Worm (Caenorhabditis elegans): ENCODE data around the gene unc-130.

Gene unc-130

DNA sequence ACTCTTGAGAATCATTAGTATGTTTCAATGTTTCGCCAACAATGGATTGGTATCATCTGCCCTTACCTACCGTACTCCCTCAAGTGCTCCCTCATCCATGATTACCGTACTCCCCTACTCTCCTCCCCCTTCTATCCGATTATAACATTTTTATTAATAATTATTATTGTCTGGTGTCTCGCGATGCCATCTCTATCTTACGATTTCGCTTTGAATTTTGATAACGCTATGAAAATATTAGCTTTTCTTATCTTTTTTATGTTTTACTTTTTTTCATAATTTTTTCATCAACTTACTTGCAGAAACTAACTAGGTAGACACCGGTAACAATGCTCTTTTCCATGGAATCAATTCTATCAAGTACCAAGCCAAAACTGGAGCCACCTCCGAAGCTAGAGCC, at the start of gene unc-130:
TSS of gene unc-130 (plus strand) at position 301 of the 400 bp plus-strand sequence.
- no peak for TF ChIP-seq unc-62 (GFP tag; optimal IDR thresholded peaks at IDR 0.05)

DNA sequence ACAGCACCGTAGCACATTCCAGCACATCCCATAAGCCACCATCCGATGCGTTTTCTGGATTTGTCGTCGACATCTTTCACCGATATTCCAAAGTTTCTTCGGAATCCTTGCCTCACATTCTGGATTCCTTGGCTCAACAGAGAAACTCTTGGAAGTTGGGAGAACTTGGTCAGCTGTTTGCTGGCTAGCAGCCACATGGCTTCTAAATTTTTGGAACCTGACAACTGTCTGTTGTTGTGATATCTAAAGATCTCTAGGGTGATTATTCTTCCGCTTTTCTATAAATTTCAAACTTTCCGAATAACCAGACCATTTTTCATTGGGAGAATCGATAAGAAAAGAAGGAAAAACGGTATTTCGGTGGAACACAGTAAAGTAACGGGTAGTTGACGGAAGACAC, 47.0 kb upstream of the unc-130 start, which contains the start of gene cox-15:
TSS of gene cox-15 (minus strand) at position 202 of the 400 bp plus-strand sequence.
- no peak for TF ChIP-seq unc-62 (GFP tag; optimal IDR thresholded peaks at IDR 0.05)

DNA sequence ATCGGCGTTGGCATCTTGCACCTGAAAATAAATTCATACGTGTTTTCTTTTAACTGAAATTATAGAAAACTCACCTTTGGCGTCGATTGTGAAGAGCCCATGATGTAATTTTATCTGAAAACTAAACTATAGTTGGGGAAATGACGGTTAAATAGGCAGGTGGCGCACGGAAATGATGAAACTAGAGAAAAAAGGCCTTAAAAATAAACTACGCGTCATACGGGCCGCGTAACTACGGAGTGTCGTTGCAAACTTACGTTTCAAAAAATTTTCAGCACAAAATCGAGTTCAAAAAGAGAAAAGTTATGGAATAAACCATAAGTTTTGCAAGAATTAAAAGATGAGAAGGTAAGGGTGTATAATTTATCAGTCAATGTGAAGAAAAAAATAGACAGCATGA, 45.5 kb upstream of the unc-130 start, which contains the start of gene cchl-1:
TSS of gene cchl-1 (minus strand) at position 114 of the 400 bp plus-strand sequence.
- TF ChIP-seq unc-62 (GFP tag; optimal IDR thresholded peaks at IDR 0.05): no peak

DNA sequence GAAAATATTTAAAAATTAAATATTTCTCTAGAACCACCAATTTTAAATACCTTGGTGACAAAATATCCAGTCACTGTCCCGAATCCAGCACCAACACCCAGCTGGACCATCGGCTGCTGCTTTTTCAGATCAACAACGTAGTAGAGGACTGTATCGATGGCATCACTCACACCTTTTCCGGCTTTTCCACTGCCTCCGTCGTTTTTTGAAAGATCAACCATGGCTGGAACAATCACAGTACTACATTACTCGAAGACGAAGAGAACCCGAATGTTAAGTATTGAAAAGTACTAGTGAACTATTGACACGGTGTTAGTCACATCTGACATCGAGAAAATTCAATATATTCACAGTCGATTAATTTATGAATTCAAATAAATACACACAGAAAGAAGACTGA, 44.7 kb upstream of the unc-130 start, which contains the start of gene fndc-1:
TSS of gene fndc-1 (minus strand) at position 227 of the 400 bp plus-strand sequence.
- no peak for TF ChIP-seq unc-62 (GFP tag; optimal IDR thresholded peaks at IDR 0.05)

- no peak for TF ChIP-seq unc-62 (GFP tag; optimal IDR thresholded peaks at IDR 0.05)
These were observed 42.7 kb upstream of the unc-130 start, which contains the start of the genes rpn-9 and T06D8.9 for ce11 chrII:11238869-11239647. Gene rpn-9, minus strand, starts transcription at chrII:11238919. Gene T06D8.9, plus strand, starts transcription at chrII:11239597.

- TF ChIP-seq unc-62 (GFP tag; optimal IDR thresholded peaks at IDR 0.05): no peak
These were observed 41.6 kb upstream of the unc-130 start for ce11 chrII:11240214-11240613.

DNA sequence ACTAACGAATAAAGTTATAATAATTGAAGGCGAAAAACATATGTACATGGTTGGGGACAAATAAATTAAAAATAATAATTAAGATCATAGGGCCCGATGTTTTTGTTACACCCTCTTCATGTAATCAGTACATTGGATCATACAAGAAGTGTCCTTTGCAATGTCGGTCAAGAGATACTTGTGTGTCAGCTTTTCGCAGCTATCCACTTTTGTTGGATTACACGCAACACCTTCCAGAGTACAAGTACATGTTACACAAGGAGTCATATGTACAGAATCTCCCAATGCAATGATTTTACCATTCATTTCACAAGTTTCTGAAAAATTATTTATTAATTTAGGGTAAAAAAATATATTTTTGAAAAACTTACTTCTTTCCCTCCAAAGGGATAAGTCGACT, 40.8 kb upstream of the unc-130 start:
- TF ChIP-seq unc-62 (GFP tag; optimal IDR thresholded peaks at IDR 0.05): no peak

- no peak for TF ChIP-seq unc-62 (GFP tag; optimal IDR thresholded peaks at IDR 0.05)
These were observed 40.3 kb upstream of the unc-130 start for ce11 chrII:11241497-11241896.

- TF ChIP-seq unc-62 (GFP tag; optimal IDR thresholded peaks at IDR 0.05): no peak
These were observed 38.8 kb upstream of the unc-130 start for ce11 chrII:11242918-11243317.

ce11 chrII:11246506-11246905, 35.3 kb upstream of the unc-130 start:
- no peak for TF ChIP-seq unc-62 (GFP tag; optimal IDR thresholded peaks at IDR 0.05)

DNA sequence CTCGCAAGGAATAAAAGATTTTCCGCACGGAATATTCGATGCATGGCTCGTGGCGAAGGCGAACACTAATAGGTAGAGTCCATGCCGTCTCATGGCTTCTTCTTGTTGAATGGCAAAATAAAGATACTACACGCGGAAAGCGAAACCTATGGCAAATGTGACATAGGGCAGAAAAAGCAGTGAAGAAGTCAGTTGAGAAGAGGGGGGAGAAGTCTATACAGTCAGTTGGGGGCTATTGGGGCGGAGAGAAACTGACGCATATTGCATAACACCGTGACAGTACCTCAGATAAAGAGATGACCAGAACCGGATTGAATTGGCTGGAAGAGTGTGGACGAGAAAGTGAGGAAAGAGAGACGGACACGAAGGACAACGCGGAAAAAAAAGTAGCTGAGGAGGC, 34.4 kb upstream of the unc-130 start, which contains the start of gene T06D8.10:
TSS of gene T06D8.10 (minus strand) at position 101 of the 400 bp plus-strand sequence.
- no peak for TF ChIP-seq unc-62 (GFP tag; optimal IDR thresholded peaks at IDR 0.05)

DNA sequence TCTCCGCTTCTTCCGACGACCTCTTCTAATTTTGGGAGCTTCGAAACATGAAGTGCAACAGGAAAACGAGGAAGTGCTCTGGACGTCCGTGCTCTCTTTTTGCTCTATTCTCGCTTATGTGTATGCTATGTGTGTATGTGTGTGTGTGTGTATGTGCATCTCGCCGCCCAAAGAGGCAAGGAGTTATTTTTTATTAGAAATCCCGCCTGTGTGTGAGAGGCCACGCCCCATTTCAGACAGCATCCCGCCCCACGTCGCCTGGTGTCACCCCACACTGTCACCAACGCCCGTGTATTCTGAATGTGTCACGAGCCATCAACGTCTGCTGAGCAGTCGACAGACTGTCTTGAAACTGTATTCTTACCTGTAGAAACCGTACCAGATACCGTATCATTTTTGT, 26.2 kb upstream of the unc-130 start, which contains the start of gene T05B9.2:
TSS of gene T05B9.2 (plus strand) at position 301 of the 400 bp plus-strand sequence.
- TF ChIP-seq unc-62 (GFP tag; optimal IDR thresholded peaks at IDR 0.05): no peak

DNA sequence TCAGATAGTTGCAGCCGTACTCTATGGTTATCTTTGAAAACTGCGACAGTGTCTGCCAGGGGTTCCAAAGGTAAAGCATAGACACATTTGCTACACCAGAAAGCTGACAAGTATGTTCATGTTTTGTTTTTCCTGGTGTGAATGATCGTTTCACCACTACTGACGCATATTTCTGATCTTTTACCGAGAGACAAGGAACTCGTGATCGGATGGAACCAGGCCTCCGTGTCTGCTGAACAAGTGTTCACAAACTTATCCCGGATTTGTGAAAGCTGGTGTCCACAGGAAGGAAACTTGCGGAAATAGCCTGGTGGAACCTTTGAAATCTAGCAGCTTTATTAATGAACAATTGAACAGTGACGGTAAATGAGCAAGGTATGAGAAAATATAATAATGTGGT, 22.0 kb upstream of the unc-130 start:
- TF ChIP-seq unc-62 (GFP tag; optimal IDR thresholded peaks at IDR 0.05): no peak

ce11 chrII:11261173-11261572, 20.6 kb upstream of the unc-130 start, which contains the start of gene T05B9.1:
Gene T05B9.1, minus strand, starts transcription at chrII:11261192.
- no peak for TF ChIP-seq unc-62 (GFP tag; optimal IDR thresholded peaks at IDR 0.05)

DNA sequence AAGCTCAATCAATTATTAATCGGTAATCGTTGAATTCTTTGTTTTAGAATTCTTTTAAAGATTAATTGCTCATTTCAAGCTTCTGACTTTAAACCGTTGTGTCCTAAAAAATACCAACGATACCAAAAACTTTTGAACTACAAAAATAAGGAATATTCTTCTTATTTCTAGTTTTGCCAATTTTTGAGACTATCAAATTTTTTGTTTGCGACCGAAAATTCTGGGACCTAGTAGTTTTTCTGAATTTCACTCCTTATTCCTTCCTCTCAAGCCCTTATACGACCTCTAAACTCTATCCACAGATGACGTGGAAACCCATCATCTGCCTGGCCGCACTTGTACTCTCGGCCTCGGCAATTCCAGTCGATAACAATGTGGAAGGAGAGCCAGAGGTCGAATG, 12.9 kb upstream of the unc-130 start, which contains the start of gene cut-1:
TSS of gene cut-1 (plus strand) at position 301 of the 400 bp plus-strand sequence.
- TF ChIP-seq unc-62 (GFP tag; optimal IDR thresholded peaks at IDR 0.05): no peak

ce11 chrII:11270829-11271228, 10.9 kb upstream of the unc-130 start:
- TF ChIP-seq unc-62 (GFP tag; optimal IDR thresholded peaks at IDR 0.05): no peak

DNA sequence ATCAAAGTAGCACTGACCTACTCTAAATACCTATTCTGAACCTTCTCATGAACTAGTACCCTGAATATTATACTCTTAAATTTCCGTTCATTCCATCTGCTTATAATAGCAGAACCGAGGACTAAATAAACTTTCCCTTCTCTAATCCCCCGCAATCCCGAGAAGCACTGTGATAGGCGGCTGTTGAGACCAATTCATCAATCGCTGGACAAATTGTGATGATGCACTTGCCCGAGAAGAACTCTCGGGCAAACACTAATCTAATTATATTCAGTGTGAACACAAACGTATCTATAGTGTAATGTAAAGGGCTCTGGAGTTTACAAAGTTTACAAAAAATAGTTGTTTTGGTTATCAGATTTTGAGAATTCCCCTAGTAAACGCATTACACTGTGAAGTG, 6.9 kb upstream of the unc-130 start:
- no peak for TF ChIP-seq unc-62 (GFP tag; optimal IDR thresholded peaks at IDR 0.05)
